Worm (Caenorhabditis elegans): ENCODE data around the gene C03H5.4.

DNA sequence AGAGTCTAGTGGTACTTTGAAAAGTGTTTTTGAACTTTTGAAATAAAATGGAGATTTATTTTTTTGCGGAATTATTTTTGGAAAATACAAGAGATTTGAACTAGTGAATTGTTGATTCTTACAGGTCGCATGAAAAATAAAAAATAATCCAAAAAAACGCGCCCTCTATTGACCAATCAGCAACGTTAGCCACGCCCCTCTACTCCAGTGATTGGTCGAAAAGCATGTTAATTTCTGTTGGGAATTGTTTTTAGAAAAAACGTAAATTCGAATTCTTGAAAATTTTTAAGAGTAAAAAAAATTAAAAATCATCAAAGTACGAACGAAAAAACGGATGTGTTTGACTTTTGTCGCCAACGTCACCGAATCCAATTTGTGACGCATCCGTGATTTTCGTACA lies 4.7 kb upstream of the C03H5.4 start:
- TF ChIP-seq aptf-3 (GFP tag; IDR thresholded peaks at IDR 0.05) (no peak), lir-1 (GFP tag; conservative IDR thresholded peaks at IDR 0.05) (no peak), pha-4 (tag; optimal IDR thresholded peaks at IDR 0.05) (no peak), lin-35 (GFP tag; optimal IDR thresholded peaks at IDR 0.05) (no peak), unc-130 (GFP tag; optimal IDR thresholded peaks at IDR 0.05) (no peak), bed-1 (GFP tag; IDR thresholded peaks at IDR 0.05) (no peak), Y67H2A.10 (GFP tag; conservative IDR thresholded peaks at IDR 0.05) (no peak), unc-62 (GFP tag; optimal IDR thresholded peaks at IDR 0.05) (no peak), T26A5.8 (tag; optimal IDR thresholded peaks at IDR 0.05) (no peak)
